Fruit fly (Drosophila melanogaster) whole organism, pupa: ENCODE data around the gene Lcp65Ag1.

ENCODE experiments used
- CG10348 ChIP-seq: fragments of 200-800 bp; sonication (Bioruptor generic); IDR thresholded peaks from 2 replicates; pipeline ENCODE4 v1.3.6; 2022; ENCODE audit warnings: missing biosample characterization, missing genetic modification characterization
- CG17806 ChIP-seq: fragments of 200-800 bp; sonication (Bioruptor generic); optimal IDR thresholded peaks from 2 replicates; lab custom pipeline; 2018; ENCODE audit warnings: missing biosample characterization, mild to moderate bottlenecking, missing genetic modification characterization, moderate library complexity
- Pif1B ChIP-seq: fragments of 200-800 bp; sonication (Bioruptor generic); optimal IDR thresholded peaks from 3 replicates; lab custom pipeline; 2016; ENCODE audit warnings: missing biosample characterization, missing genetic modification characterization

DNA sequence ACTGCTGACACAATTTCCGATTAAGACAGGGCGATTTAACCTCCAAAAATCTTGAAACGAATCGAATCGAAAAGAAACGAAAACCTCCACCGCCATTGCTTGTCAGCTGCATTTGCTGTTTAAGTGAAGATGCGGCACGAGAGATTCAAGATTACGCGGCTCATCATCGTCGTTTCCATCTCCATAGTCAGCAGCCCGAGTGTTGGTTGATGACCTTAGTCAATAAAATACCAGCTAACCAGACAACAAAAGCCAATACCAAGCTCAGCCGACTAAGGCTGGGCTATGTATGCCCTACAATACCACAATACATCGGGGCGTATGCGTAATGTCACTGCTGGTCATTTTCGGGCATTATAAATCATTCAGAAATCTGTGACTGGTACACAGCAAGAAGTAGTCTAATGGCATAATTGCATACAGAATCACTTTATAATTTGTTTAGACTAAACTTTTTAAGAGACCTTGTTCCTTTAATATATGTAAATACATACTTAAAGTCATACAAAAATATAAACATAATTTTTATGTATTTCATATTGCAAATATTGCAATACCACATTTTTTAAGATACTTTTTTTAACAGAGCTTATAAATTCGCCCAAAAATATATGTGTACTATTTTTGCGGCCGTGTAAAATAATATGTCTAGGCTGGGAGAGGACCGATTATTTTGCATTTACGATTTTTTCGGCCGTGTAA is 5.8 kb upstream of the Lcp65Ag1 start:
- TF ChIP-seq CG10348 (GFP tag; lab: Robert Waterston, UW) (no peak), CG17806 (no peak), Pif1B (GFP tag; lab: Kevin White, UChicago) (no peak)
